Fruit fly (Drosophila melanogaster) whole organism, embryonic: Measurements from ENCODE around the gene Pi3K21B.

Experiments
- CG11247 ChIP-seq: fragments of 200-800 bp; sonication (Bioruptor generic); IDR thresholded peaks from 2 replicates; pipeline ENCODE4 v1.3.6; 2022; ENCODE audit warnings: missing biosample characterization, missing genetic modification characterization
- CG12299 ChIP-seq: fragments of 200-800 bp; sonication (Bioruptor generic); optimal IDR thresholded peaks from 2 replicates; lab custom pipeline; 2018; ENCODE audit warnings: missing biosample characterization, mild to moderate bottlenecking, missing genetic modification characterization
- CG12942 ChIP-seq: fragments of 200-800 bp; sonication (Bioruptor generic); optimal IDR thresholded peaks from 3 replicates; lab custom pipeline; 2016; ENCODE audit warnings: missing biosample characterization, missing genetic modification characterization
- CG13296 ChIP-seq: fragments of 200-800 bp; sonication (Bioruptor generic); optimal IDR thresholded peaks from 3 replicates; lab custom pipeline; 2018; ENCODE audit warnings: missing biosample characterization, mild to moderate bottlenecking, missing genetic modification characterization
- CG13894 ChIP-seq: fragments of 200-800 bp; sonication (Bioruptor generic); optimal IDR thresholded peaks from 3 replicates; lab custom pipeline; 2018; ENCODE audit warnings: missing biosample characterization, mild to moderate bottlenecking, missing genetic modification characterization, moderate library complexity
- CG14860 ChIP-seq: fragments of 200-800 bp; sonication (Bioruptor generic); IDR thresholded peaks from 3 replicates; pipeline ENCODE4 v1.3.6; 2022; ENCODE audit warnings: missing biosample characterization, missing genetic modification characterization; ENCODE audit not compliant: partially characterized antibody
- CG15479 ChIP-seq: fragments of 200-800 bp; sonication (Bioruptor generic); optimal IDR thresholded peaks from 3 replicates; lab custom pipeline; 2019; ENCODE audit warnings: missing biosample characterization, mild to moderate bottlenecking, missing genetic modification characterization, moderate library complexity
- CG17186 ChIP-seq: fragments of 200-800 bp; sonication (Bioruptor generic); optimal IDR thresholded peaks from 3 replicates; lab custom pipeline; 2017; ENCODE audit warnings: missing biosample characterization, missing genetic modification reagents, missing genetic modification characterization
- CG17612 ChIP-seq: fragments of 200-800 bp; sonication (Bioruptor generic); IDR thresholded peaks from 2 replicates; pipeline ENCODE4 v1.3.6; 2022; ENCODE audit warnings: missing biosample characterization, missing genetic modification characterization
- CG1792 ChIP-seq: fragments of 200-800 bp; sonication (Bioruptor generic); optimal IDR thresholded peaks from 2 replicates; lab custom pipeline; 2016; ENCODE audit warnings: missing biosample characterization, missing genetic modification characterization
- CG30403 ChIP-seq: fragments of 200-800 bp; sonication (Bioruptor generic); optimal IDR thresholded peaks from 3 replicates; lab custom pipeline; 2016; ENCODE audit warnings: missing biosample characterization, missing genetic modification characterization
- CG3995 ChIP-seq: fragments of 200-800 bp; sonication (Bioruptor generic); optimal IDR thresholded peaks from 3 replicates; lab custom pipeline; 2016; ENCODE audit warnings: missing biosample characterization, missing genetic modification characterization
- CG7271 ChIP-seq: fragments of 200-800 bp; sonication (Bioruptor generic); optimal IDR thresholded peaks from 2 replicates; lab custom pipeline; 2018; ENCODE audit warnings: missing biosample characterization, mild to moderate bottlenecking, missing genetic modification characterization, moderate library complexity
- CG7357 ChIP-seq: fragments of 200-800 bp; sonication (Bioruptor generic); IDR thresholded peaks from 3 replicates; pipeline ENCODE4 v1.3.6; 2022; ENCODE audit warnings: missing biosample characterization, missing genetic modification characterization
- CG7963 ChIP-seq: fragments of 200-800 bp; sonication (Bioruptor generic); IDR thresholded peaks from 3 replicates; pipeline ENCODE4 v1.3.6; 2022; ENCODE audit warnings: missing biosample characterization, missing genetic modification characterization; ENCODE audit not compliant: partially characterized antibody
- CG8281 ChIP-seq: fragments of 200-800 bp; sonication (Bioruptor generic); optimal IDR thresholded peaks from 2 replicates; lab custom pipeline; 2018; ENCODE audit warnings: missing biosample characterization, mild to moderate bottlenecking, missing genetic modification characterization, moderate library complexity
- CG8290 ChIP-seq, 3 experiments: fragments of 200-800 bp; sonication (Bioruptor generic); optimal IDR thresholded peaks; 2 replicates each; lab custom pipeline; 2016 to 2019; ENCODE audit warnings: missing biosample characterization in 3 of 3, missing genetic modification characterization in 3 of 3, mild to moderate bottlenecking in 2 of 3, moderate library complexity in 1 of 3
- CG9609 ChIP-seq: fragments of 200-800 bp; sonication (Bioruptor generic); optimal IDR thresholded peaks from 3 replicates; lab custom pipeline; 2016; ENCODE audit warnings: missing biosample characterization, missing genetic modification characterization
- CG9797 ChIP-seq: fragments of 200-800 bp; sonication (Bioruptor generic); optimal IDR thresholded peaks from 3 replicates; lab custom pipeline; 2018; ENCODE audit warnings: missing biosample characterization, mild to moderate bottlenecking, missing genetic modification characterization
- CoRest ChIP-seq: fragments of 200-800 bp; sonication (Bioruptor generic); optimal IDR thresholded peaks from 3 replicates; lab custom pipeline; 2018; ENCODE audit warnings: missing biosample characterization, mild to moderate bottlenecking, missing genetic modification characterization, moderate library complexity
- Dad ChIP-seq: fragments of 200-800 bp; sonication (Bioruptor generic); optimal IDR thresholded peaks from 3 replicates; lab custom pipeline; 2016; ENCODE audit warnings: missing biosample characterization, missing genetic modification characterization
- Deaf1 ChIP-seq: fragments of 200-800 bp; optimal IDR thresholded peaks from 3 replicates; lab custom pipeline; 2019; ENCODE audit warnings: missing biosample characterization, mild to moderate bottlenecking, missing genetic modification characterization, moderate library complexity
- H15 ChIP-seq: fragments of 200-800 bp; sonication (Bioruptor generic); IDR thresholded peaks from 3 replicates; pipeline ENCODE4 v1.3.6; 2022; ENCODE audit warnings: missing biosample characterization, missing genetic modification characterization
- HLH4C ChIP-seq: fragments of 200-800 bp; sonication (Bioruptor generic); IDR thresholded peaks from 3 replicates; pipeline ENCODE4 v1.3.6; 2022; ENCODE audit warnings: missing biosample characterization, missing genetic modification characterization; ENCODE audit not compliant: partially characterized antibody
- Hsf ChIP-seq: fragments of 200-800 bp; sonication (Bioruptor generic); optimal IDR thresholded peaks from 3 replicates; lab custom pipeline; 2016; ENCODE audit warnings: missing biosample characterization, missing genetic modification characterization
- Med ChIP-seq: fragments of 200-800 bp; sonication (Bioruptor generic); peaks from one replicate; lab custom pipeline; 2016; ENCODE audit warnings: missing biosample characterization, missing genetic modification characterization, mild to moderate bottlenecking, inconsistent platforms, moderate library complexity
- Meics ChIP-seq: fragments of 200-800 bp; sonication (Bioruptor generic); optimal IDR thresholded peaks from 2 replicates; lab custom pipeline; 2017; ENCODE audit warnings: missing biosample characterization, mild to moderate bottlenecking, missing genetic modification characterization
- Mrtf ChIP-seq: fragments of 200-800 bp; sonication (Bioruptor generic); IDR thresholded peaks from 3 replicates; pipeline ENCODE4 v1.3.6; 2022; ENCODE audit warnings: missing biosample characterization, missing genetic modification characterization
- NFAT ChIP-seq: fragments of 200-800 bp; sonication (Bioruptor generic); IDR thresholded peaks from 2 replicates; pipeline ENCODE4 v1.3.6; 2022; ENCODE audit warnings: missing biosample characterization, missing genetic modification characterization
- Nf-YB ChIP-seq: fragments of 200-800 bp; sonication (Bioruptor generic); optimal IDR thresholded peaks from 3 replicates; lab custom pipeline; 2019; ENCODE audit warnings: missing biosample characterization, mild to moderate bottlenecking, missing genetic modification characterization, moderate library complexity
- amos ChIP-seq: fragments of 200-800 bp; sonication (Bioruptor generic); IDR thresholded peaks from 2 replicates; pipeline ENCODE4 v1.3.6; 2022; ENCODE audit warnings: missing biosample characterization, missing genetic modification characterization; ENCODE audit not compliant: partially characterized antibody
- chif ChIP-seq, 2 experiments: fragments of 200-800 bp; sonication (Bioruptor generic); optimal IDR thresholded peaks; 3 replicates each; lab custom pipeline; 2016; ENCODE audit warnings: missing biosample characterization in 2 of 2, missing genetic modification characterization in 2 of 2
- dimm ChIP-seq: fragments of 200-800 bp; sonication (Bioruptor generic); IDR thresholded peaks from 2 replicates; pipeline ENCODE4 v1.3.6; 2022; ENCODE audit warnings: missing biosample characterization, missing genetic modification characterization
- dmrt11E ChIP-seq: fragments of 200-800 bp; sonication (Bioruptor generic); optimal IDR thresholded peaks from 3 replicates; lab custom pipeline; 2018; ENCODE audit warnings: missing biosample characterization, mild to moderate bottlenecking, missing genetic modification characterization, moderate library complexity
- exex ChIP-seq: fragments of 200-800 bp; sonication (Bioruptor generic); optimal IDR thresholded peaks from 4 replicates; lab custom pipeline; 2018; ENCODE audit warnings: missing biosample characterization, mild to moderate bottlenecking, missing genetic modification characterization, moderate library complexity
- eyg ChIP-seq: fragments of 200-800 bp; sonication (Bioruptor generic); optimal IDR thresholded peaks from 3 replicates; lab custom pipeline; 2016; ENCODE audit warnings: missing biosample characterization, missing genetic modification characterization
- ham ChIP-seq: fragments of 200-800 bp; sonication (Bioruptor generic); IDR thresholded peaks from 2 replicates; pipeline ENCODE4 v1.3.6; 2022; ENCODE audit warnings: missing biosample characterization, missing genetic modification characterization
- jumu ChIP-seq: fragments of 200-800 bp; sonication (Bioruptor generic); optimal IDR thresholded peaks from 3 replicates; lab custom pipeline; 2016; ENCODE audit warnings: missing biosample characterization, missing genetic modification characterization
- kah ChIP-seq: fragments of 200-800 bp; sonication (Bioruptor generic); optimal IDR thresholded peaks from 2 replicates; lab custom pipeline; 2018; ENCODE audit warnings: missing biosample characterization, mild to moderate bottlenecking, missing genetic modification characterization
- nom ChIP-seq: fragments of 200-800 bp; sonication (Bioruptor generic); optimal IDR thresholded peaks from 2 replicates; lab custom pipeline; 2017; ENCODE audit warnings: missing biosample characterization, missing genetic modification characterization, mild to moderate bottlenecking, moderate library complexity, missing genetic modification reagents
- shn ChIP-seq: fragments of 200-800 bp; sonication (Bioruptor generic); optimal IDR thresholded peaks from 3 replicates; lab custom pipeline; 2016; ENCODE audit warnings: missing biosample characterization, missing genetic modification characterization
- sna ChIP-seq: fragments of 200-800 bp; sonication (Bioruptor generic); IDR thresholded peaks from 2 replicates; pipeline ENCODE4 v1.3.6; 2022; ENCODE audit warnings: missing biosample characterization, missing genetic modification characterization; ENCODE audit not compliant: partially characterized antibody
- sqz ChIP-seq: fragments of 200-800 bp; sonication (Bioruptor generic); optimal IDR thresholded peaks from 3 replicates; lab custom pipeline; 2018; ENCODE audit warnings: missing biosample characterization, mild to moderate bottlenecking, missing genetic modification characterization
- stwl ChIP-seq: fragments of 200-800 bp; sonication (Bioruptor generic); optimal IDR thresholded peaks from 3 replicates; lab custom pipeline; 2018; ENCODE audit warnings: missing biosample characterization, mild to moderate bottlenecking, missing genetic modification characterization, moderate library complexity
- tin ChIP-seq: fragments of 200-800 bp; sonication (Bioruptor generic); optimal IDR thresholded peaks from 3 replicates; lab custom pipeline; 2016; ENCODE audit warnings: missing biosample characterization, missing genetic modification characterization
- tup ChIP-seq: fragments of 200-800 bp; sonication (Bioruptor generic); optimal IDR thresholded peaks from 2 replicates; lab custom pipeline; 2016; ENCODE audit warnings: missing biosample characterization, mild to moderate bottlenecking, missing genetic modification characterization, moderate library complexity
- twi ChIP-seq: fragments of 200-800 bp; optimal IDR thresholded peaks from 2 replicates; lab custom pipeline; 2019; ENCODE audit warnings: missing biosample characterization, mild to moderate bottlenecking, missing genetic modification characterization, moderate library complexity
- zfh1 ChIP-seq: fragments of 200-800 bp; sonication (Bioruptor generic); IDR thresholded peaks from 3 replicates; pipeline ENCODE4 v1.3.6; 2022; ENCODE audit warnings: missing biosample characterization, missing genetic modification characterization

Pi3K21B gene

DNA sequence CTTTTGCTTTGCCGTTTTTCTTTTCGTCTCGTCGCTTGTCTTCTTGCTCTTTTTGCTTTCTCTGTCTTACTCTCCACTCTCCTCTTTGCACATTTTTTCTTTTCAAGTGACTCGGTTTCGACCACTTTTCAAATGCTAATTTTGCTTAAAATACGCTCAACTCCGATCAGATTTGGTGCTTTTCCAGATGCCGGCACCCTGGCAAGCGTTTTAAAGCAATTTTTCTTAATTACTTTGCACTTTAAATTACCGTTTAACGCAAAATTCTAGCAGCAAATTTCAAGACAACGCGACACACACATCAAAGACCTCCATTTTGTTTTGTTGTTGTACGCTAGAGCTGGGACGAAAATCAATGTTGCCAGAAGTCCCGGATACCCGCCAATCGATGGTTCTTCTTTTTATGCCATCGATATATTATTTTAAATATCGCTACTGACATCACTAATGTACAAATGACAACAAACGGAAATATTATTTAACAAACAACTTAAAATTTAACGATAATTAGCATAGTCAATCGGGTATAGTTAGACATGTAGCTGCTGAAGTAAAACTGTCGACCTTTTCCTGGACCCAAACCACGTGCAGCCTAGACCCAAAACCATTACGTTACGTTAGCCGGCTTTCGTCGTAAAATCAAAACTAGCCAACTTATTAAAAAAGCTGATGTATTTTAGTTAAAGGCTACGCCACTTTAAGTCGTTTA lies 47.0 kb upstream of the Pi3K21B start, which contains the start of gene kis (continued):
- peak; percentile 84 for TF ChIP-seq nom (GFP tag; lab: Kevin White, UChicago)
- peak; percentile 28 for TF ChIP-seq Nf-YB (GFP tag; lab: Kevin White, UChicago)
- TF ChIP-seq CG13894, result peak; percentile 66
- no peak for TF ChIP-seq CG9609 (GFP tag; lab: Kevin White, UChicago)
- peak; percentile 40 for TF ChIP-seq CG12299
- peak; percentile 73 for TF ChIP-seq stwl (tag; lab: Kevin White, UChicago)
- TF ChIP-seq NFAT (GFP tag; lab: Robert Waterston, UW), result peak; percentile 57
- TF ChIP-seq amos (GFP tag; lab: Robert Waterston, UW), result peak; percentile 98
- TF ChIP-seq CG7357, result no peak
- no peak for TF ChIP-seq tup
- TF ChIP-seq CG12942 (GFP tag; lab: Kevin White, UChicago), result peak; percentile 30
- peak; percentile 17 for TF ChIP-seq exex (tag; lab: Kevin White, UChicago)
- TF ChIP-seq chif (GFP tag; optimal IDR thresholded peaks at IDR 0.05; lab: Kevin White, UChicago), result peak in 1 of 2 experiments; percentile 24
- peak; percentile 30 for TF ChIP-seq CG13296 (GFP tag; lab: Kevin White, UChicago)
- peak; percentile 19; the same call in 1 of the 2 replicates for TF ChIP-seq CG11247 (GFP tag; lab: Robert Waterston, UW)
- peak; percentile 50 for TF ChIP-seq eyg (GFP tag; lab: Kevin White, UChicago)
- TF ChIP-seq CG17186 (GFP tag; lab: Kevin White, UChicago), result peak; percentile 34
- peak; percentile 12 for TF ChIP-seq twi (tag; lab: Kevin White, UChicago)
- no peak for TF ChIP-seq CG17612 (GFP tag; lab: Robert Waterston, UW)
- TF ChIP-seq Dad (GFP tag; lab: Kevin White, UChicago), result peak; percentile 43
- no peak for TF ChIP-seq dimm (GFP tag; lab: Robert Waterston, UW)
- peak; percentile 20 for TF ChIP-seq CG7271 (tag; lab: Kevin White, UChicago)
- peak; percentile 31 for TF ChIP-seq shn
- no peak for TF ChIP-seq Mrtf (GFP tag; lab: Robert Waterston, UW)
- 0 out of 3 replicates have a peak, but pooled peaks have one; percentile 14 for TF ChIP-seq H15 (GFP tag; lab: Robert Waterston, UW)
- TF ChIP-seq CG3995, result peak; percentile 75
- no peak for TF ChIP-seq dmrt11E (tag; lab: Kevin White, UChicago)
- peak; percentile 16 for TF ChIP-seq CG1792 (GFP tag; lab: Kevin White, UChicago)
- no peak for TF ChIP-seq ham (GFP tag; lab: Robert Waterston, UW)
- TF ChIP-seq Deaf1 (tag; lab: Kevin White, UChicago), result peak; percentile 35
- peak; percentile 30 for TF ChIP-seq Meics (GFP tag; lab: Kevin White, UChicago)
- TF ChIP-seq CG9797 (GFP tag; lab: Kevin White, UChicago), result peak; percentile 69
- TF ChIP-seq CG8281 (tag; lab: Kevin White, UChicago), result no peak
- TF ChIP-seq CG30403, result peak; percentile 54
- peak; percentile 59 for TF ChIP-seq jumu (GFP tag; lab: Kevin White, UChicago)
- no peak for TF ChIP-seq CG15479 (GFP tag; lab: Kevin White, UChicago)
- TF ChIP-seq CG14860 (GFP tag; lab: Robert Waterston, UW), result peak; percentile 94
- TF ChIP-seq sna (GFP tag; lab: Robert Waterston, UW), result peak; percentile 97
- TF ChIP-seq CoRest, result peak; percentile 36
- TF ChIP-seq tin (GFP tag; lab: Kevin White, UChicago), result peak; percentile 40
- TF ChIP-seq sqz (GFP tag; lab: Kevin White, UChicago), result peak; percentile 65
- peak; percentile 91 for TF ChIP-seq HLH4C
- peak; percentile 83 for TF ChIP-seq CG7963 (GFP tag; lab: Robert Waterston, UW)
- peak; percentile 39; the same call in 2 of the 3 replicates for TF ChIP-seq zfh1
- peak; percentile 49 for TF ChIP-seq CG8290 (GFP tag; optimal IDR thresholded peaks at IDR 0.05; lab: Kevin White, UChicago)
- TF ChIP-seq CG8290 (tag; optimal IDR thresholded peaks at IDR 0.05; lab: Kevin White, UChicago), result peak in 1 of 2 experiments; percentile 60
- TF ChIP-seq Med, result peak; percentile 91
- TF ChIP-seq kah (GFP tag; lab: Kevin White, UChicago), result peak; percentile 35
- peak; percentile 59 for TF ChIP-seq Hsf (GFP tag; lab: Kevin White, UChicago)
